Worm (Caenorhabditis elegans) whole organism, mixed stage, embryonic: ENCODE measurements around the gene snet-1.

Experiments
- M03D4.4 ChIP-seq: sonication (generic microtip); optimal IDR thresholded peaks from 2 replicates; lab custom pipeline; 2017; ENCODE audit warnings: mild to moderate bottlenecking, missing genetic modification characterization, missing compliant biosample characterization
- bed-3 ChIP-seq: fragments of 200-800 bp; sonication (Bioruptor generic); optimal IDR thresholded peaks from 3 replicates; lab custom pipeline; 2018; ENCODE audit warnings: mild to moderate bottlenecking, missing genetic modification characterization, moderate library complexity, missing compliant biosample characterization
- blmp-1 ChIP-seq: fragments of 150-350 bp; optimal IDR thresholded peaks from 2 replicates; lab custom pipeline; 2014; ENCODE audit warnings: missing biosample characterization, missing genetic modification characterization
- ceh-39 ChIP-seq: fragments of 150-350 bp; optimal IDR thresholded peaks from 2 replicates; lab custom pipeline; 2014; ENCODE audit warnings: missing biosample characterization, missing genetic modification characterization
- ceh-43 ChIP-seq: fragments of 200-800 bp; sonication (Bioruptor generic); optimal IDR thresholded peaks from 2 replicates; lab custom pipeline; 2018; ENCODE audit warnings: mild to moderate bottlenecking, missing genetic modification characterization, moderate library complexity, missing compliant biosample characterization
- ceh-83 ChIP-seq: fragments of 200-800 bp; sonication (Bioruptor generic); optimal IDR thresholded peaks from 2 replicates; lab custom pipeline; 2018; ENCODE audit warnings: mild to moderate bottlenecking, missing genetic modification characterization, missing compliant biosample characterization
- ces-1 ChIP-seq: fragments of 150-350 bp; optimal IDR thresholded peaks from 2 replicates; lab custom pipeline; 2014; ENCODE audit warnings: missing biosample characterization, missing genetic modification reagents, missing genetic modification characterization
- cnd-1 ChIP-seq: fragments of 200-800 bp; sonication (Bioruptor generic); optimal IDR thresholded peaks from 2 replicates; lab custom pipeline; 2018; ENCODE audit warnings: mild to moderate bottlenecking, missing genetic modification characterization, missing compliant biosample characterization
- drap-1 ChIP-seq: fragments of 200-800 bp; sonication (Bioruptor generic); optimal IDR thresholded peaks from 3 replicates; lab custom pipeline; 2018; ENCODE audit warnings: mild to moderate bottlenecking, missing genetic modification characterization, missing compliant biosample characterization
- elt-3 ChIP-seq: fragments of 150-350 bp; optimal IDR thresholded peaks from 2 replicates; lab custom pipeline; 2014; ENCODE audit warnings: missing biosample characterization, missing genetic modification characterization
- flh-1 ChIP-seq: fragments of 200-800 bp; sonication (Bioruptor generic); optimal IDR thresholded peaks from 2 replicates; lab custom pipeline; 2018; ENCODE audit warnings: mild to moderate bottlenecking, missing genetic modification characterization, moderate library complexity, missing compliant biosample characterization
- ham-2 ChIP-seq: fragments of 200-800 bp; sonication (Bioruptor generic); optimal IDR thresholded peaks from 2 replicates; lab custom pipeline; 2018; ENCODE audit warnings: mild to moderate bottlenecking, missing genetic modification characterization, missing compliant biosample characterization
- hlh-1 ChIP-seq: fragments of 150-350 bp; optimal IDR thresholded peaks from 2 replicates; lab custom pipeline; 2014; ENCODE audit warnings: missing biosample characterization, missing genetic modification reagents, missing genetic modification characterization
- lin-13 ChIP-seq: fragments of 150-350 bp; optimal IDR thresholded peaks from 2 replicates; lab custom pipeline; 2014; ENCODE audit warnings: missing biosample characterization, missing genetic modification characterization
- lin-32 ChIP-seq: fragments of 200-800 bp; sonication (Bioruptor generic); optimal IDR thresholded peaks from 2 replicates; lab custom pipeline; 2018; ENCODE audit warnings: mild to moderate bottlenecking, missing genetic modification characterization, missing compliant biosample characterization
- lsy-2 ChIP-seq: fragments of 150-350 bp; optimal IDR thresholded peaks from 2 replicates; lab custom pipeline; 2014; ENCODE audit warnings: missing biosample characterization, missing genetic modification characterization
- mab-5 ChIP-seq: fragments of 150-350 bp; optimal IDR thresholded peaks from 2 replicates; lab custom pipeline; 2014; ENCODE audit warnings: missing biosample characterization, missing genetic modification characterization
- mep-1 ChIP-seq: fragments of 150-350 bp; optimal IDR thresholded peaks from 2 replicates; lab custom pipeline; 2017; ENCODE audit warnings: missing biosample characterization, missing genetic modification reagents, missing genetic modification characterization, inconsistent platforms
- mls-2 ChIP-seq: sonication (generic microtip); optimal IDR thresholded peaks from 2 replicates; lab custom pipeline; 2016; ENCODE audit warnings: mild to moderate bottlenecking, missing genetic modification characterization, moderate library complexity, missing compliant biosample characterization
- nhr-12 ChIP-seq: fragments of 150-350 bp; optimal IDR thresholded peaks from 2 replicates; lab custom pipeline; 2014; ENCODE audit warnings: missing biosample characterization, missing genetic modification characterization
- nhr-2 ChIP-seq: fragments of 150-350 bp; optimal IDR thresholded peaks from 2 replicates; lab custom pipeline; 2014; ENCODE audit warnings: missing biosample characterization, missing genetic modification characterization
- sem-2 ChIP-seq: fragments of 200-800 bp; sonication (Bioruptor generic); optimal IDR thresholded peaks from 2 replicates; lab custom pipeline; 2018; ENCODE audit warnings: mild to moderate bottlenecking, missing genetic modification characterization, missing compliant biosample characterization
- sptf-1 ChIP-seq: sonication (generic microtip); optimal IDR thresholded peaks from 2 replicates; lab custom pipeline; 2017; ENCODE audit warnings: mild to moderate bottlenecking, missing genetic modification characterization, moderate library complexity, missing compliant biosample characterization
- unc-120 ChIP-seq: sonication (generic microtip); optimal IDR thresholded peaks from 2 replicates; lab custom pipeline; 2017; ENCODE audit warnings: missing genetic modification characterization, missing compliant biosample characterization; ENCODE audit not compliant: poor library complexity, severe bottlenecking
- unc-39 ChIP-seq: fragments of 150-350 bp; optimal IDR thresholded peaks from 2 replicates; lab custom pipeline; 2014; ENCODE audit warnings: missing biosample characterization, missing genetic modification characterization
- unc-62 ChIP-seq: fragments of 150-350 bp; optimal IDR thresholded peaks from 2 replicates; lab custom pipeline; 2014; ENCODE audit warnings: missing biosample characterization, missing genetic modification reagents, missing genetic modification characterization
- zip-8 ChIP-seq: fragments of 150-350 bp; optimal IDR thresholded peaks from 2 replicates; lab custom pipeline; 2014; ENCODE audit warnings: missing biosample characterization, missing genetic modification characterization
- ztf-11 ChIP-seq: fragments of 150-350 bp; optimal IDR thresholded peaks from 2 replicates; lab custom pipeline; 2014; ENCODE audit warnings: missing biosample characterization, missing genetic modification characterization

snet-1 gene

DNA sequence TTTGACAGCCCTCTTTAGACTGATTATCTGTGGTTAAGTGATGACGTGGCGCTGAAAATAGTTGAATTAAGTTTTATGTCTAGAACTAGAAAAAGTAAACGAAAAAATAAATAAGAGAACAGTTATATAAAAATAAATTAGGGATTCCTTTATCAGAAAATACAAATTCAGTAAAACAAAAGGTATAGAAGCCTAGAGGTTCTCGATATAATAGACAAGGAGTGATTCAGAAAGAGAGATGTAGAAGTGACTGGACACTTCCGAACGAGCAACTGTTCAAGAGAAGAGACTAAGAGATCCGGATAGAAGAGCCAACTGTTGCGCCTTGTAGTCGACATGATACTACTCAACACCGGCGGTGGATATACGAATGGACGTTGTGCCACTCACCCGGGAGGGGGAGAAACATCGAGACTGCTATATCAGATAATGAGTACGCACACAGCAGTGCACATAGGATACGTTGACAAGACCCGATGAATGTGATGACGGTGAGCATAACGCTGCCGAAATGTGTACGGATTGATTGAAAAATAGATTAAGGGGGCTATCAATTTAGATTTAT lies 20.5 kb upstream of the snet-1 start, which contains the start of gene tag-278:
Gene tag-278 (minus strand): TSS at position 51 of the 565 bp plus-strand sequence.
- TF ChIP-seq mep-1 (tag; lab: Kevin White, UChicago) (no peak), hlh-1 (tag; lab: Kevin White, UChicago) (peak; percentile 100), mls-2 (no peak), unc-120 (tag; lab: Kevin White, UChicago) (peak; percentile 92), mab-5 (tag; lab: Kevin White, UChicago) (peak; percentile 50), bed-3 (GFP tag; lab: Kevin White, UChicago) (no peak), nhr-12 (tag; lab: Kevin White, UChicago) (no peak), blmp-1 (tag; lab: Kevin White, UChicago) (no peak), sptf-1 (tag; lab: Kevin White, UChicago) (no peak), unc-62 (GFP tag; lab: Kevin White, UChicago) (peak; percentile 96)

DNA sequence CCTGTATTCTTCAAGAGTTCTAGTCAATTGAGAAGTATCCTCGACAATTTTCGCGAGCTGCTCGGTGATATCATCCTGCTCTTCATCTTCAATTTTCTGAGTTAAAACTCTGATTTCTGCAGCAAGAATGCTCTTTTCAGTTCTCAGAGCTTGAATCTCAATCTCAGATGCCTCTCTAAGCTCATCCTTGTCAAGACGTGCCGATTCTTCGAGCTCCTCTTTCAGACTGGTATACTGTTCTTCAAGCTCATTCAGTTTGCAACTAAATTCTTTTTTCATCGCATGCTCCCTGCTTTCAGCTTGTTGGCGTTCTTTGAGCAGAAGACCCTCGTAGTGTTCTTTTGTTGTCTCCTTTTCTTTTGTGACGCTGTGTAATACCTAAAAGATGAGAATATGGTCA lies 17.7 kb upstream of the snet-1 start:
- no peak for TF ChIP-seq unc-62 (GFP tag; lab: Kevin White, UChicago)
- TF ChIP-seq ces-1 (GFP tag; lab: Kevin White, UChicago), result no peak
- TF ChIP-seq ham-2 (GFP tag; lab: Kevin White, UChicago), result no peak
- TF ChIP-seq flh-1, result no peak
- TF ChIP-seq mab-5 (tag; lab: Kevin White, UChicago), result no peak
- no peak for TF ChIP-seq ceh-39
- TF ChIP-seq ztf-11, result no peak
- TF ChIP-seq cnd-1 (tag; lab: Kevin White, UChicago), result no peak
- TF ChIP-seq mep-1 (tag; lab: Kevin White, UChicago), result no peak
- TF ChIP-seq lin-32 (GFP tag; lab: Kevin White, UChicago), result no peak
- TF ChIP-seq zip-8 (tag; lab: Kevin White, UChicago), result no peak
- no peak for TF ChIP-seq elt-3
- no peak for TF ChIP-seq mls-2

DNA sequence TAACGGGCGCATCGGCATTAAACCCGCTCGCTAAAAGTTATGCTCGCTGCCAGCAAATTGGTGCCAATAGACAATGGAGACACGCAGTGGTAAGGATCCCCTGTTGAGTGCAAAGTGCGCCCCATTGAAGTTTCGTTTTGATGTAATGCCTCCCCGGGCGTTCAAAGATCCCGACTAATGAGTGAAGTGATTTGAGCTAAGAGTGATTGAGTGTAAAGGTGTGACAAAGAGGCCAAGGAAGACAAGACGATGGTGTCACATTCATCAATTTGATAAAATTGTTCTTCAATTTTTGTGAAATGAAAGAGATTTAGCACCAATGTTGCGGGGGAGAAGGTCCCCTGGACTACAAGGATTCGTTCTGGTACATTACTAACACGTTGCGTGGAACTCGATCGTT lies 14.3 kb upstream of the snet-1 start:
- TF ChIP-seq ces-1 (GFP tag; lab: Kevin White, UChicago), result no peak
- peak; percentile 71 for TF ChIP-seq unc-62 (GFP tag; lab: Kevin White, UChicago)
- TF ChIP-seq hlh-1 (tag; lab: Kevin White, UChicago), result peak; percentile 61
- peak; percentile 18 for TF ChIP-seq unc-120 (tag; lab: Kevin White, UChicago)

DNA sequence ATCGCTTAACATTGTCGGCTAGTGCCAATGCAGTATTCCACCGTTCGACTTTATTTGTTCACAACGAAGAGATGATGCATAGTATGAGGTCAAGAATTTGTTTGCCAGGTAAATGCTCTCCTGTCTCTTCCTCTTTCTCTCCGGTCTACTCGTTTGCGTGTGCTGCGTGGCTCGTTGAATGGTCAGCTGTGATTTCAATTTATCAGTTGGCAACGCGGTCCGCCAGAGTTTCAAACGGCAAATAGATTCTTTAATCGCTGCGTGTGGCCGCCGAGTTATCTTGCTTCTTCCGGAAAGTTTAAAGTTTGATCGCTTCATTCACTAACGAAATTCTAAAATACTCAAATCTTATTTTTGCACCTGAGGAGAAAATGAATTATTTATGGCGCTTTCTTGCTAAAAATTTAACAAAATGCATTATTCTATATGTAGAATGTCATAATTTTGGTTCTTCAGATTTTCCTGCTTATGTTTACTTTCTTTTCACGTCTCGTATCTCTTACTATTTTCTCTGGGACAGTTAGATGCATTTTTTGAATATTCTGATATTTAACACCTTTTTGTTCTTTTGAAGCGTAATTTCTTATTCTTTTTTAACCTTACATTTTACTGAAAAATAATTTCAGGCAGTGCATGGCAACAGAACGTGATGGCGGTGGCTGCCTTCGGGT lies 11.9 kb upstream of the snet-1 start, which contains the start of gene tsp-17:
Gene tsp-17 (plus strand): TSS at position 621 of the 671 bp plus-strand sequence.
- TF ChIP-seq nhr-12 (tag; lab: Kevin White, UChicago) (no peak), hlh-1 (tag; lab: Kevin White, UChicago) (peak; percentile 84)

DNA sequence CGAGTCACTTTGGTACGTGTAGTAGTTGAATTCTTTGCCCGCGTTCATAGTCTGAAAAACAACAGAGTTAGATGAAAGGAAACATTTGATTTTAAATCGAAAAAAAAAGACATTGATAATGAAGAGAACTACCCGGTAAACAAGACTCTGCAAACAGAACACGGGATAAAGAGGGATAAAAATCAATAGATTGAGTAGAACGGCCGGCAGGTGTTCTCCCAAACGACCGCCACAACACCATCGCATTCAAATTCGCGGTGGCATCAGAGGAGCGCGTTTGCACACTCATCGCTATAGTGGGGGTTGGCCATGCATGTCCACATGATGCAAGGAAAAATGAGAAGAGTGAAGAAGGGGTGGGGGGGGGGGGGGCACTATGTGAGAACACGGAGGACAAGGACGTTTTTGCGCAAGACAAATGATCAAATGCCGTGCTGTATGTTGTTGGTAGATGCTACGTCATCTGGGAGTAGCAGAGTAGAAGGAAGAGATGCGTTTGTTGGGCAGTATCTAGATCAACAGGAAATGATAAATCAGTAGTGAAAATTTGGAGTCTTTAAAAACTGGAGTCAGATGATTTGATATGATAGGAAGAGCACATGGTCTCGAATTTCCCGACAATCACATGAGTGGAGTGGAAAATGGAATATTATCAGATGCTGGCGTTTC lies 9.9 kb upstream of the snet-1 start, which contains the start of gene tag-52:
Gene tag-52 (minus strand): TSS at position 51 of the 669 bp plus-strand sequence.
- TF ChIP-seq mab-5 (tag; lab: Kevin White, UChicago) (no peak), unc-39 (tag; lab: Kevin White, UChicago) (no peak), nhr-2 (tag; lab: Kevin White, UChicago) (no peak), lsy-2 (tag; lab: Kevin White, UChicago) (no peak), lin-32 (GFP tag; lab: Kevin White, UChicago) (peak; percentile 73), hlh-1 (tag; lab: Kevin White, UChicago) (peak; percentile 0), sptf-1 (tag; lab: Kevin White, UChicago) (peak; percentile 56), ceh-43 (GFP tag; lab: Kevin White, UChicago) (no peak), elt-3 (no peak), lin-13 (tag; lab: Kevin White, UChicago) (peak; percentile 38), mls-2 (peak; percentile 55), mep-1 (tag; lab: Kevin White, UChicago) (peak; percentile 10), ceh-39 (peak; percentile 34), sem-2 (GFP tag; lab: Kevin White, UChicago) (peak; percentile 23), cnd-1 (tag; lab: Kevin White, UChicago) (peak; percentile 75), ceh-83 (GFP tag; lab: Kevin White, UChicago) (no peak), unc-62 (GFP tag; lab: Kevin White, UChicago) (peak; percentile 26), M03D4.4 (peak; percentile 59), ztf-11 (no peak), ham-2 (GFP tag; lab: Kevin White, UChicago) (peak; percentile 53), drap-1 (peak; percentile 26), nhr-12 (tag; lab: Kevin White, UChicago) (no peak), unc-120 (tag; lab: Kevin White, UChicago) (no peak), bed-3 (GFP tag; lab: Kevin White, UChicago) (no peak)
